Fruit fly (Drosophila melanogaster): ENCODE results near the gene boi.

The boi gene

dm6 chrX:2396204-2396882 lies 73.5 kb downstream of the boi start (continued):
- TF ChIP-seq eyg (GFP tag; optimal IDR thresholded peaks at IDR 0.05) = no peak
- TF ChIP-seq Mes4 (GFP tag; optimal IDR thresholded peaks at IDR 0.05) = no peak
- peak; percentile 37 for TF ChIP-seq Hr3 (GFP tag; optimal IDR thresholded peaks at IDR 0.05)
- peak; percentile 13 for TF ChIP-seq CG1602 (GFP tag; optimal IDR thresholded peaks at IDR 0.05)
- TF ChIP-seq GATAe (GFP tag; conservative IDR thresholded peaks at IDR 0.05) = no peak
- no peak for TF ChIP-seq hbn (GFP tag; IDR thresholded peaks at IDR 0.05; ENCODE audit: partially characterized antibody)
- TF ChIP-seq H15 (GFP tag; IDR thresholded peaks at IDR 0.05) = no peak
- TF ChIP-seq Tbp (GFP tag; optimal IDR thresholded peaks at IDR 0.05) = no peak
- TF ChIP-seq CG18262 (tag; optimal IDR thresholded peaks at IDR 0.05) = peak; percentile 76
- TF ChIP-seq CG6175 (GFP tag; IDR thresholded peaks at IDR 0.05) = no peak
- no peak for TF ChIP-seq CG15514 (GFP tag; optimal IDR thresholded peaks at IDR 0.05)
- TF ChIP-seq CG30403 (GFP tag; optimal IDR thresholded peaks at IDR 0.05) = peak; percentile 51
- TF ChIP-seq CG42726 (GFP tag; IDR thresholded peaks at IDR 0.05; ENCODE audit: partially characterized antibody) = no peak
- no peak for TF ChIP-seq otp (GFP tag; IDR thresholded peaks at IDR 0.05)
- no peak for TF ChIP-seq Adf1 (GFP tag; IDR thresholded peaks at IDR 0.05)
- peak; percentile 15 for TF ChIP-seq Deaf1 (tag; optimal IDR thresholded peaks at IDR 0.05)
- TF ChIP-seq phol (tag; optimal IDR thresholded peaks at IDR 0.05) = peak; percentile 67
- no peak for TF ChIP-seq Aef1 (GFP tag; IDR thresholded peaks at IDR 0.05)
- no peak for TF ChIP-seq scrt (GFP tag; optimal IDR thresholded peaks at IDR 0.05)
- TF ChIP-seq CG2712 (tag; optimal IDR thresholded peaks at IDR 0.05) = peak; percentile 76
- TF ChIP-seq Bdp1 (GFP tag; optimal IDR thresholded peaks at IDR 0.05) = no peak
- TF ChIP-seq CG7372 (GFP tag; IDR thresholded peaks at IDR 0.05) = no peak
- peak; percentile 41; the same call in 1 of the 3 replicates for TF ChIP-seq dysf (GFP tag; IDR thresholded peaks at IDR 0.05)
- peak; percentile 31 for TF ChIP-seq Chrac-16 (GFP tag; optimal IDR thresholded peaks at IDR 0.05)
- no peak for TF ChIP-seq run (tag; optimal IDR thresholded peaks at IDR 0.05)
- no peak for TF ChIP-seq Med (GFP tag)
- no peak for TF ChIP-seq hth (optimal IDR thresholded peaks at IDR 0.05)
- TF ChIP-seq gem (tag; optimal IDR thresholded peaks at IDR 0.05) = peak; percentile 74
- TF ChIP-seq BEAF-32 (GFP tag; optimal IDR thresholded peaks at IDR 0.05) = no peak
- TF ChIP-seq NfI (GFP tag; optimal IDR thresholded peaks at IDR 0.05) = peak; percentile 4
- TF ChIP-seq HLHmδ (GFP tag; optimal IDR thresholded peaks at IDR 0.05) = no peak
- TF ChIP-seq CG4282 (GFP tag; optimal IDR thresholded peaks at IDR 0.05) = no peak
- TF ChIP-seq CG12104 (GFP tag; optimal IDR thresholded peaks at IDR 0.05) = no peak
- TF ChIP-seq CG8359 (GFP tag; optimal IDR thresholded peaks at IDR 0.05; ENCODE audit: borderline replicate concordance) = peak; percentile 49
- no peak for TF ChIP-seq ERR (GFP tag; optimal IDR thresholded peaks at IDR 0.05)
- peak; percentile 69 for TF ChIP-seq unpg (GFP tag; optimal IDR thresholded peaks at IDR 0.05)
- TF ChIP-seq CG12071 (GFP tag; optimal IDR thresholded peaks at IDR 0.05) = no peak
- TF ChIP-seq pum (GFP tag; optimal IDR thresholded peaks at IDR 0.05) = no peak
- TF ChIP-seq CG7745 (tag; optimal IDR thresholded peaks at IDR 0.05) = no peak
- TF ChIP-seq pros (GFP tag; optimal IDR thresholded peaks at IDR 0.05) = peak; percentile 53
- TF ChIP-seq CG17612 (GFP tag; IDR thresholded peaks at IDR 0.05) = no peak
- no peak for TF ChIP-seq CG11085 (GFP tag; IDR thresholded peaks at IDR 0.05)
- no peak for TF ChIP-seq E2f1 (GFP tag; IDR thresholded peaks at IDR 0.05)
- no peak for TF ChIP-seq CG11247 (GFP tag; IDR thresholded peaks at IDR 0.05)
- no peak for TF ChIP-seq z (GFP tag; IDR thresholded peaks at IDR 0.05)
- peak in 1 of 2 experiments; percentile 20 for TF ChIP-seq dpn (GFP tag; optimal IDR thresholded peaks at IDR 0.05)
- TF ChIP-seq sens-2 (GFP tag; IDR thresholded peaks at IDR 0.05) = no peak; the same call in 1 of the 2 replicates
- TF ChIP-seq jing (GFP tag; optimal IDR thresholded peaks at IDR 0.05) = no peak
- TF ChIP-seq CG10959 (GFP tag; IDR thresholded peaks at IDR 0.05) = 0 out of 2 replicates have a peak, but pooled peaks have one; percentile 16
- TF ChIP-seq CG31365 (tag; optimal IDR thresholded peaks at IDR 0.05) = no peak
- TF ChIP-seq CG11504 (tag; optimal IDR thresholded peaks at IDR 0.05) = peak; percentile 71

All from whole organism, embryonic.